Fruit fly (Drosophila melanogaster) whole organism, pupa: ENCODE data around the gene CG2162.

Source experiments
- CG13204 ChIP-seq: fragments of 200-800 bp; sonication (Bioruptor generic); optimal IDR thresholded peaks from 2 replicates; lab custom pipeline; 2018; ENCODE audit warnings: missing biosample characterization, mild to moderate bottlenecking, missing genetic modification characterization, moderate library complexity
- CG14655 ChIP-seq: fragments of 200-800 bp; sonication (Bioruptor generic); optimal IDR thresholded peaks from 3 replicates; lab custom pipeline; 2017; ENCODE audit warnings: mild to moderate bottlenecking, missing biosample characterization, missing genetic modification reagents, missing genetic modification characterization
- CG15710 ChIP-seq: fragments of 200-800 bp; sonication (Bioruptor generic); optimal IDR thresholded peaks from 2 replicates; lab custom pipeline; 2018; ENCODE audit warnings: missing biosample characterization, mild to moderate bottlenecking, missing genetic modification characterization, moderate library complexity
- CG32121 ChIP-seq: fragments of 200-800 bp; sonication (Bioruptor generic); IDR thresholded peaks from 2 replicates; pipeline ENCODE4 v1.3.6; 2022; ENCODE audit warnings: missing biosample characterization, missing genetic modification characterization
- CG4496 ChIP-seq: fragments of 200-800 bp; sonication (Bioruptor generic); IDR thresholded peaks from 3 replicates; pipeline ENCODE4 v1.3.6; 2022; ENCODE audit warnings: missing biosample characterization, missing genetic modification characterization
- CG8301 ChIP-seq: fragments of 200-800 bp; sonication (Bioruptor generic); optimal IDR thresholded peaks from 2 replicates; lab custom pipeline; 2018; ENCODE audit warnings: missing biosample characterization, mild to moderate bottlenecking, missing genetic modification characterization
- CG9948 ChIP-seq: fragments of 200-800 bp; sonication (Bioruptor generic); optimal IDR thresholded peaks from 2 replicates; lab custom pipeline; 2018; ENCODE audit warnings: missing biosample characterization, mild to moderate bottlenecking, missing genetic modification characterization, moderate library complexity
- fd96Ca ChIP-seq: fragments of 200-800 bp; sonication (Bioruptor generic); IDR thresholded peaks from 3 replicates; pipeline ENCODE4 v1.3.6; 2022; ENCODE audit warnings: missing biosample characterization, missing genetic modification characterization
- gl ChIP-seq: fragments of 200-800 bp; sonication (Bioruptor generic); optimal IDR thresholded peaks from 2 replicates; lab custom pipeline; 2018; ENCODE audit warnings: missing biosample characterization, mild to moderate bottlenecking, missing genetic modification characterization
- rn ChIP-seq: fragments of 200-800 bp; sonication (Bioruptor generic); IDR thresholded peaks from 2 replicates; pipeline ENCODE4 v1.3.6; 2022; ENCODE audit warnings: missing biosample characterization, missing genetic modification characterization

- TF ChIP-seq gl (no peak), rn (GFP tag; lab: Robert Waterston, UW) (no peak), CG4496 (no peak), CG15710 (tag; lab: Kevin White, UChicago) (no peak), CG14655 (no peak), CG13204 (no peak), fd96Ca (GFP tag; lab: Robert Waterston, UW) (no peak), CG9948 (tag; lab: Kevin White, UChicago) (no peak), CG32121 (no peak), CG8301 (no peak)
Measured at dm6 chr3L:2994872-2995271, 40.1 kb upstream of the CG2162 start, which contains the start of gene CG2113.
